Worm (Caenorhabditis elegans): ENCODE results near the gene C18D11.6.
"Not testable (repeated sequence)": the region's sequence is repeated elsewhere in the genome, so short reads cannot be mapped to it uniquely, and the experiment has no call there.

Gene C18D11.6

ce11 chrIII:11781800-11782199 lies 28.6 kb upstream of the C18D11.6 start, which contains the start of gene srd-74:
Gene srd-74 (plus strand): TSS chrIII:11782100.
- TF ChIP-seq skn-1 (tag; optimal IDR thresholded peaks at IDR 0.05) (no peak), nhr-11 (tag; optimal IDR thresholded peaks at IDR 0.05) (no peak), nhr-25 (tag; optimal IDR thresholded peaks at IDR 0.05) (no peak), daf-12 (tag; optimal IDR thresholded peaks at IDR 0.05) (no peak), lin-15B (tag; optimal IDR thresholded peaks at IDR 0.05) (no peak), nhr-28 (tag; optimal IDR thresholded peaks at IDR 0.05) (no peak), nhr-237 (tag; optimal IDR thresholded peaks at IDR 0.05) (no peak), fos-1 (tag; optimal IDR thresholded peaks at IDR 0.05) (no peak), jun-1 (tag; optimal IDR thresholded peaks at IDR 0.05) (no peak), egl-27 (tag; optimal IDR thresholded peaks at IDR 0.05) (no peak), fkh-2 (tag; optimal IDR thresholded peaks at IDR 0.05) (no peak), tbx-2 (tag; optimal IDR thresholded peaks at IDR 0.05) (no peak), pha-4 (tag; optimal IDR thresholded peaks at IDR 0.05) (no peak), egl-5 (tag; optimal IDR thresholded peaks at IDR 0.05) (no peak), elt-1 (tag; optimal IDR thresholded peaks at IDR 0.05) (no peak), unc-39 (tag; optimal IDR thresholded peaks at IDR 0.05) (no peak), mml-1 (tag; optimal IDR thresholded peaks at IDR 0.05) (no peak)

- TF ChIP-seq pha-4 (tag; optimal IDR thresholded peaks at IDR 0.05) (no peak), nhr-77 (tag; optimal IDR thresholded peaks at IDR 0.05) (no peak), R02D3.7 (tag; optimal IDR thresholded peaks at IDR 0.05) (no peak), lin-39 (tag; optimal IDR thresholded peaks at IDR 0.05) (no peak), nhr-23 (tag; optimal IDR thresholded peaks at IDR 0.05) (no peak), ztf-11 (tag; optimal IDR thresholded peaks at IDR 0.05) (no peak), eor-1 (tag; optimal IDR thresholded peaks at IDR 0.05) (no peak), elt-1 (tag; optimal IDR thresholded peaks at IDR 0.05) (no peak), pqm-1 (tag; optimal IDR thresholded peaks at IDR 0.05) (no peak)
Measured at ce11 chrIII:11785961-11786360, 24.4 kb upstream of the C18D11.6 start, which contains the start of gene tbx-38. Gene tbx-38 (minus strand): TSS chrIII:11786061.

- not testable (repeated sequence) for TF ChIP-seq nhr-237, fos-1, mml-1 (tag; optimal IDR thresholded peaks at IDR 0.05)
Measured at ce11 chrIII:11787376-11787775, 23.0 kb upstream of the C18D11.6 start, which contains the start of gene C24H11.1. Gene C24H11.1 (plus strand): TSS chrIII:11787676.

- TF ChIP-seq egl-27 (tag; optimal IDR thresholded peaks at IDR 0.05) (no peak), unc-62 (GFP tag; optimal IDR thresholded peaks at IDR 0.05) (no peak)
Measured at ce11 chrIII:11789480-11789879, 20.9 kb upstream of the C18D11.6 start.

DNA sequence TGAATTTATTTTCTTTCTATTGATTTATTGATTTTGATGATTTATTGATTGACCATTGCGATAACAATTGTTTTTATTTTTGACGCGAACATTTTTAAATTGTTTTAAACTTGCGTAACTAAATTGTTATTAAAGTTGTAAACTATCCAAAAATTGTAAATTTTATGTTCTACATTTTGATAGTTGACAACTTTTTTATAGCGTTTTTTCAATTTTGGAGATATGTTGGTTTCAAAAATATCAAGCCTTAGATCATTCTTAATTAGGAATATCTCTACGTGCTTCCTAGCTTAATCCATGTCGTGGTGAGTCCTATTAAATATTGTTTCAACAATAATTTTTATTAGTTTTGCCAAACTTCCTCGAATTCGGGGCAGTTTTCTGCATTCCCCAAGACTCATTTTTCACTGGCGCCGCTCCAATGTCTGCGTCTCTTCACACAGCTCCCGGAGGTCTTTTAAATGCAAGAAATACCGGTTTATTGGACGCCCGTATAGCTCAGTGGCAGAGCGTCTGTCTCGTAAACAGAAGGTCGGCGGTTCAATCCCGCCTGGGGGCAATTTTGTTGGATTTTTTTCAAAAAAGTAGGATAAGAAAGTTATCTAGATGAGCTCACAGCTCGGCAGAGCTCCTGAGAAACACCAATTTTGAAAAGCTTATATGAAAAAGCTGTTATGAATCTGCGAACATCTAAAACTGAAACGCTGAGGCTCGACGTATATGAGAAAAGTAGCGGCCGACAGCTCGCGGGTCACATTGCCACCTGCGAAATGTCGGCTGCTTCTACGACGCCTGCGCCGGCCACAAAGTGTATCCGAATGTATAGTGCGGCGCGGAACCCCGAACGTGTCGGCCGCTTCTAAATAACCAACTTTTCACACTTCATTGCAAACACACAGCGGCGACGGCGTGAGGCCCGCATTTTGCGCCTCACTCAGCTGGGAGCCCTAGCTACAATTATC lies 17.8 kb upstream of the C18D11.6 start, which contains the start of gene C24H11.2:
Gene C24H11.2, minus strand, starts transcription at position 51 of the 962 bp plus-strand sequence.
- peak; percentile 19 for TF ChIP-seq elt-2 (tag; optimal IDR thresholded peaks at IDR 0.05)
- TF ChIP-seq egl-5 (tag; optimal IDR thresholded peaks at IDR 0.05) = peak; percentile 36
- TF ChIP-seq nfya-1 (tag; optimal IDR thresholded peaks at IDR 0.05; ENCODE audit: insufficient read depth) = peak; percentile 58
- TF ChIP-seq hmg-11 (tag; optimal IDR thresholded peaks at IDR 0.05) = peak; percentile 85
- peak; percentile 13 for TF ChIP-seq unc-62 (GFP tag; optimal IDR thresholded peaks at IDR 0.05)
- peak; percentile 64 for TF ChIP-seq nhr-43 (tag; optimal IDR thresholded peaks at IDR 0.05; ENCODE audit: poor library complexity, severe bottlenecking)
- peak; percentile 75 for TF ChIP-seq lsy-12 (tag; optimal IDR thresholded peaks at IDR 0.05)
- TF ChIP-seq snpc-4 (tag; optimal IDR thresholded peaks at IDR 0.05) = peak; percentile 71
- peak; percentile 59 for TF ChIP-seq tbx-2 (tag; optimal IDR thresholded peaks at IDR 0.05)
- TF ChIP-seq lin-39 (tag; optimal IDR thresholded peaks at IDR 0.05) = peak; percentile 29
- peak; percentile 51 for TF ChIP-seq pha-4 (tag; optimal IDR thresholded peaks at IDR 0.05)
- peak; percentile 3 for TF ChIP-seq ceh-82 (tag; optimal IDR thresholded peaks at IDR 0.05)

All from whole organism, L3 larva.